Fruit fly (Drosophila melanogaster) whole organism: Measurements from ENCODE around the gene CG5435.

Experiments used
- CG8478 ChIP-seq: fragments of >200 bp; optimal IDR thresholded peaks from 2 replicates; lab custom pipeline; 2018; ENCODE audit warnings: inconsistent platforms
- Dll ChIP-seq: fragments of >200 bp; optimal IDR thresholded peaks from 2 replicates; lab custom pipeline; 2017
- EcR ChIP-seq, 2 experiments: fragments of >200 bp; optimal IDR thresholded peaks; 2 replicates each; lab custom pipeline; 2017; ENCODE audit warnings: missing biosample characterization in 2 of 2, missing genetic modification characterization in 2 of 2, missing genetic modification reagents in 2 of 2
- pan ChIP-seq: fragments of >200 bp; optimal IDR thresholded peaks from 2 replicates; lab custom pipeline; 2017
- psq ChIP-seq: fragments of >200 bp; optimal IDR thresholded peaks from 2 replicates; lab custom pipeline; 2017
- usp ChIP-seq: fragments of >200 bp; optimal IDR thresholded peaks from 2 replicates; lab custom pipeline; 2017; ENCODE audit warnings: missing biosample characterization, missing genetic modification characterization, mixed read lengths

Gene CG5435

DNA sequence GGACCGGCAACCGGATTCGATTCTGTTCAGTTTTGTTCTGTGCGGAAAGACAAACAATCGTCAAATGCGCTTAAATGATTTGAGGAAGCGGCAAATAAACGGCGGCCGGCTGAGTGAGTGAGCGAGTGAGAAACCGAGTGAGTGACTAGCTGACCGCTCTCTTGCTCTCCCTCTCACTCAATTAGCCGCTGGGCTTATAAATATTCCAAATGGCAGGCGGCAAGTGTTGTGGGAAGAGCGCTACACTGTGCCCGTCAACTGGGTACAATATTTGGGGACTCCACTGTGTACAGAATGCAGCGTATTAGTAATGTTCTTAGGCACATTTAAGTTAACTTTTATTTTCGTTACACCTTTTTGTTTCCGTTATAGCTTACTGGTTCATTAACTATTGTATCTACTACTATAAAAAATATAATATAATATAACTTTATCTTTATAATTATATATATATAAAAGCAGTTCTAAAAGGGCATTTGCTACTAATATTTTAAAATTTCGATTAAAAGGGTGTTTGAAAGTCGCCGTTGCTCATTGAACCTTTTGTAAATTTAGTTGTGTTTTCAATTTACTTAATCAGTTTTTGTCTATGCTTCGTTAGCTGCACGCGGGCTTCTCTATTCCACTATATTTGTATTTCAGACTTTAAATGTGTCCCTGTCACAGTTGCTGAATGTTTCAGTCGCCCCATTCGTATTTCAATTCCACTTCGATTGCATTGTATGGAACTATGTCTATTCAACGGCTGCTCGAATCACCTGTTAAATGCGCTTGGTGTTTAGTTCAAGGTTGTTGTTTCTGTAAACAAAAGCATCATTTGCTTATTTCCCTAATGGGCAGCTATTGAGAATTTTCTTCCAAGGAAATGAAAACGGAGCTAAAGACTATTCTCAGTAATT is 8.7 kb downstream of the CG5435 start:
- TF ChIP-seq CG8478 (lab: Kevin White, UChicago) (no peak), EcR (GFP tag; optimal IDR thresholded peaks at IDR 0.05; lab: Kevin White, UChicago) (no peak), usp (GFP tag; lab: Kevin White, UChicago) (no peak), Dll (lab: Kevin White, UChicago) (no peak), pan (no peak), psq (lab: Kevin White, UChicago) (no peak)

DNA sequence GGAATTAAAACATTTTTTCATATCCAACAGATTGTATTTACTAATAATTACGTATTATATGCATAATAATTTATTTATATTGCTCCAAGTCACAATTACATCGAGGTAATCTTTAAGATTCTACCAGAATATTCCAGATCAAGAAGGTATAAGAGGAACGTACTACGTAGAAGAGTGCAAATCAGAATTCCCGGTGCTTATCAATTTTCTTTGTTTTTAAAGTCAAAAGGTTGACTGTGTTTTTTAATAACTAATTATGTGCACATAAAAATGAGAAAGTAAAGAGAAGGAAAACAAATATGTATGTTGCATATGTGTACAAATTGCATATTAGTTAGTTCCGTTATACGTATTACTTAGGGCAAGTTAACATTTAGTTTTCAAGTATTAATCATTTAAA is 9.5 kb downstream of the CG5435 start:
- TF ChIP-seq pan (no peak), EcR (GFP tag; optimal IDR thresholded peaks at IDR 0.05; lab: Kevin White, UChicago) (no peak), Dll (lab: Kevin White, UChicago) (no peak), psq (lab: Kevin White, UChicago) (no peak), CG8478 (lab: Kevin White, UChicago) (no peak), usp (GFP tag; lab: Kevin White, UChicago) (no peak)

DNA sequence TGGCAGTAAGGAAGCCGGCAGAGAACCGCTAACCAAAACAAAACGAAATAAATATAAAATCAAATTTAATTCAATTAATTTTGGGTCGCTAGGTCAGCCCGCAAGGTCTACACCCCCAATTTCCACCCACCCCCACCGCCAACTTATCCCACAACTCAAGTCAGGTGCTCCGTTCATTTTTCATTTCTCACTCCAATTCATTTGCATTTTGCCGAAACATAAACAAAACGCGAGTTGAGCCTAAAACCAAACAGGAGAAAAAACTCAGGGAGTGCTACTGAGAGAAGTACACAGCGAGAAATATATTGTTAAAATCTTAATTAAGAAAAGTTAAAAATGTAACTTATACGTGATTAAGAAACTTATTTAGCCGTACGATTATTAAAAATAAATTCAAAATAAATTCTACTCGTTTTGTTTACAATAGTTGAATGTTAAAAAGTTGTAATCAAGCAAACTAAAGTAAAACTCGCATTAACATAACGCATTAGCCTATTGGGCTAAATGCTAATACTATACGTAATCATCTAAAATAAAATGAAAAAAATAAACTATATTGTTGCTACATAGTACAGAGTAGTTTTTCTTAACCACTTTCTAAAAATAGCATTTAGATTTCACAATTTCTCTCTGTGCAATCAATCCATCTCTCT is 15.1 kb downstream of the CG5435 start:
- TF ChIP-seq pan (no peak), usp (GFP tag; lab: Kevin White, UChicago) (no peak), EcR (GFP tag; optimal IDR thresholded peaks at IDR 0.05; lab: Kevin White, UChicago) (no peak), psq (lab: Kevin White, UChicago) (no peak), Dll (lab: Kevin White, UChicago) (no peak), CG8478 (lab: Kevin White, UChicago) (no peak)

DNA sequence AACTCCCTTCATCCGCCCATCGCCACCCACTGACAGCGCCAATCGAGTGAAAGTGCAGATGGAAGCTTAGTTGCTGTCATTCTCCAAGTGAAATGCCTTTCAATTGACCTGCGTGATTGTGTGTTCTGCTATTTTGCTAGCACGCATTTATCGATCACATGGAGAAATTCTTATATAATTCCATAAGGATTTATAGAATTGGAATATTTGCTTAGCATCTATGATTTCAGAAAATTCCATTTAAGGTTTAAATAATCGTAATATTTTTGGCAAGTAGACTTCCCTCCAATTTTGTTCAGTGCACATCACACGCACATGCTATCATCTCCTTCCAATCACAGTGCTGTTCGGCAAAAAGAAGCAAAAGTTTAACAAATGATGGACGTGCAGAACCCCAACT is 16.8 kb downstream of the CG5435 start:
- TF ChIP-seq CG8478 (lab: Kevin White, UChicago) (no peak), pan (no peak), EcR (GFP tag; optimal IDR thresholded peaks at IDR 0.05; lab: Kevin White, UChicago) (no peak), psq (lab: Kevin White, UChicago) (no peak), Dll (lab: Kevin White, UChicago) (no peak), usp (GFP tag; lab: Kevin White, UChicago) (no peak)

DNA sequence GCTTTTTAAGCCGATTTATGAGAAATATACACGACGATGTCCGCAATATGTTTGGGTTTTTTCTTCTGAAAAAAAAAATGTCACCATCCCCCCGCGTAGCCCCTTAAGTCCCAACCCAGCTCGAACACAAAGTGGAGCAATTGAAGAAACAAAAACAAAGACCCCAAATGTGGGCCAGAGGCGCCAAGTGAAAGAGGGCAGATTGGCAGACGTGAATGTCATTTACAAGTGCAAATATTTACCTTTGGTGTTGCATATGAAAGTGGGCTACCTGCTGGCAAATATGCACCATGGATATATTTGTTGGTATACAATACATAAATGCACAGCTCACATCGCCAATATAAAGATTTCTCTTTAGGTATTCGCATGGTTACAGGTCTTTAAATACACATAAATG is 20.0 kb downstream of the CG5435 start:
- TF ChIP-seq CG8478 (lab: Kevin White, UChicago) (no peak), EcR (GFP tag; optimal IDR thresholded peaks at IDR 0.05; lab: Kevin White, UChicago) (no peak), psq (lab: Kevin White, UChicago) (no peak), pan (no peak), Dll (lab: Kevin White, UChicago) (no peak), usp (GFP tag; lab: Kevin White, UChicago) (no peak)

DNA sequence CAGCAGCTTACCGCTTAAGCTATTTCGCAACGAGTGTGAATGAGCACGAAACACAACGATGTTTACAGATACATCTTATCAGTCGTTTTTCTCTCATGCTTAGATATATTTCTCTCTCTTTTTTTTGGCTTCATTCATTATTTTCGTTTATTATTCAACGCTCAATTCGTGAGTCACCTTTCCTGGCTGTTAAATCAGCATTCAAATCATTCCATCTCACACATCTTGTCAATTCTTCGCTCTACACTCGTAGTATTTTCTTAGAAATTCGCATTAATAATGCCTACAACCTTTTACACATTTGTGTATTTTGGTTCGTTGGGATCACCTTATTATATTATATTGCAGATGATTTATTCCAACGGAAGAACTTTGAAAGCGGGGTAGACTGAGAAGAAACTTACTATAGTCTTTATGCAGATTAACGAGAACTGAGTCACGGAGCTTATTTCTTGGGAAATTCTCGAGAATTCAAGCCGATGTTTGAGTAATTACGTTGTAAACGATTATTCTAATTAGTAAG is 26.1 kb downstream of the CG5435 start:
- TF ChIP-seq EcR (GFP tag; optimal IDR thresholded peaks at IDR 0.05; lab: Kevin White, UChicago), result no peak
- TF ChIP-seq Dll (lab: Kevin White, UChicago), result no peak
- TF ChIP-seq usp (GFP tag; lab: Kevin White, UChicago), result no peak
- no peak for TF ChIP-seq pan
- TF ChIP-seq psq (lab: Kevin White, UChicago), result no peak
- no peak for TF ChIP-seq CG8478 (lab: Kevin White, UChicago)

DNA sequence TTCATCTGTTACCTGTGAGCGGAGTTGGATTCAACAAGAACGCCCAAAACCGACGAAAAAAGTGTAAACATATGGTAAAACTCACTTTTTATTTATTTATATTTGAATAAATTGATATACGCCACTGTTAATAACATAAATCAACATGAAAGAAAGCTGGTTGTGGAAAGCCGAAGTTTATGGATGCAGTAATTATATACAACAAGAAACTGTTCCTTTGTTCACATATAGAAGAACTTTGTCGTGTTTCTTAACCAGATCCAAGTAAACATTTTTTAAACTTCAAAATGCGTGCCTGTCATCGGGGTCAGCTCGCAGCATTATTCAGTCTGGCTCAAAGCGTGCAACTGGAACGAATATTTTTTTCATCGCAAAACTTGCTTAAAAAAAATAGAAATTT is 32.7 kb downstream of the CG5435 start, which contains the start of gene Pkd2:
Gene Pkd2 (plus strand): TSS at position 301 of the 400 bp plus-strand sequence.
- TF ChIP-seq pan, result no peak
- TF ChIP-seq Dll (lab: Kevin White, UChicago), result no peak
- TF ChIP-seq usp (GFP tag; lab: Kevin White, UChicago), result no peak
- no peak for TF ChIP-seq CG8478 (lab: Kevin White, UChicago)
- no peak for TF ChIP-seq psq (lab: Kevin White, UChicago)
- TF ChIP-seq EcR (GFP tag; optimal IDR thresholded peaks at IDR 0.05; lab: Kevin White, UChicago), result no peak

DNA sequence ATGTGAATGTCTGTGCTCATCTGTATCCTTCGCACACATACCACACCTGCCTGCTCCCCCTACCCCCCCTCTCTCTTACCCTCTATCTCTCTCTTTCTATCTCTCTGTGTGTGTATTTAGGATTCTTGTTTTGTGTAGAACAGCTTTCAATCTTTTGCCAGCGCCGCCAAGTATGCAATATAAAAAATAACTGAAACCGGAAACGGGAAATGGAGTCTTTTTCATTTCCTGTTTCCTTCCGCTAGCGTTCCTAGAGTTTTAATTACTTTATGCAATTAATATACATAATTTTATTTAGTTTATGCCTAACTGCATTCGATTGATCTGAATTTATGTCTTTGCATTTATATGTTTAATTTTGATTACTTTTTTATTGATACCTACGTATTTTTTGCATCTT is 38.3 kb downstream of the CG5435 start:
- TF ChIP-seq EcR (GFP tag; optimal IDR thresholded peaks at IDR 0.05; lab: Kevin White, UChicago), result no peak
- no peak for TF ChIP-seq psq (lab: Kevin White, UChicago)
- TF ChIP-seq CG8478 (lab: Kevin White, UChicago), result no peak
- no peak for TF ChIP-seq Dll (lab: Kevin White, UChicago)
- TF ChIP-seq usp (GFP tag; lab: Kevin White, UChicago), result no peak
- no peak for TF ChIP-seq pan
